Worm (Caenorhabditis elegans) whole organism, early embryonic: Measurements from ENCODE around the gene Y39A1C.1.

Source experiments
- B0310.2 ChIP-seq: sonication (generic microtip); optimal IDR thresholded peaks from 2 replicates; lab custom pipeline; 2016; ENCODE audit warnings: mild to moderate bottlenecking, missing genetic modification characterization, missing compliant biosample characterization
- F13C5.2 ChIP-seq: sonication (generic microtip); optimal IDR thresholded peaks from 2 replicates; lab custom pipeline; 2017; ENCODE audit warnings: mild to moderate bottlenecking, missing genetic modification characterization, inconsistent platforms, missing compliant biosample characterization
- aly-1 ChIP-seq: sonication (generic microtip); optimal IDR thresholded peaks from 2 replicates; lab custom pipeline; 2016; ENCODE audit warnings: missing genetic modification characterization, missing compliant biosample characterization
- ama-1 ChIP-seq: fragments of 150-350 bp; optimal IDR thresholded peaks from 2 replicates; lab custom pipeline; 2014
- ceh-13 ChIP-seq: fragments of 200-800 bp; sonication (Bioruptor generic); optimal IDR thresholded peaks from 2 replicates; lab custom pipeline; 2018; ENCODE audit warnings: mild to moderate bottlenecking, missing genetic modification characterization, missing compliant biosample characterization
- ceh-36 ChIP-seq: sonication (generic microtip); optimal IDR thresholded peaks from 2 replicates; lab custom pipeline; 2016; ENCODE audit warnings: missing genetic modification characterization, inconsistent platforms, missing compliant biosample characterization
- ets-7 ChIP-seq: sonication (generic microtip); optimal IDR thresholded peaks from 2 replicates; lab custom pipeline; 2016; ENCODE audit warnings: missing genotype, missing genetic modification characterization, missing compliant biosample characterization
- flt-1 ChIP-seq: fragments of 200-800 bp; sonication (Bioruptor generic); IDR thresholded peaks from 2 replicates; pipeline ENCODE4 v1.3.6; 2022; ENCODE audit warnings: missing genetic modification characterization, missing compliant biosample characterization
- hmbx-1 ChIP-seq: sonication (generic microtip); optimal IDR thresholded peaks from 2 replicates; lab custom pipeline; 2016; ENCODE audit warnings: mild to moderate bottlenecking, missing genetic modification characterization, missing compliant biosample characterization
- hmg-4 ChIP-seq: fragments of 200-800 bp; sonication (Bioruptor generic); optimal IDR thresholded peaks from 2 replicates; lab custom pipeline; 2018; ENCODE audit warnings: mild to moderate bottlenecking, missing genetic modification characterization, missing compliant biosample characterization
- hnd-1 ChIP-seq: sonication (generic microtip); optimal IDR thresholded peaks from 2 replicates; lab custom pipeline; 2016; ENCODE audit warnings: missing genetic modification characterization, missing compliant biosample characterization
- pes-1 ChIP-seq: fragments of 200-800 bp; sonication (Bioruptor generic); IDR thresholded peaks from 2 replicates; pipeline ENCODE4 v1.3.6; 2022; ENCODE audit warnings: missing genetic modification reagents, missing genetic modification characterization, missing compliant biosample characterization
- scrt-1 ChIP-seq: fragments of 200-800 bp; sonication (Bioruptor generic); IDR thresholded peaks from 2 replicates; pipeline ENCODE4 v1.3.6; 2022; ENCODE audit warnings: missing genetic modification characterization, missing compliant biosample characterization
- sea-1 ChIP-seq: fragments of 200-800 bp; sonication (Bioruptor generic); conservative IDR thresholded peaks from 2 replicates; pipeline ENCODE4 v1.3.6; 2022; ENCODE audit warnings: missing genetic modification characterization, missing compliant biosample characterization
- tbx-11 ChIP-seq: fragments of 200-800 bp; sonication (Bioruptor generic); IDR thresholded peaks from 2 replicates; pipeline ENCODE4 v1.3.6; 2022; ENCODE audit warnings: missing genetic modification characterization, missing compliant biosample characterization
- tbx-37 ChIP-seq: fragments of 200-800 bp; sonication (Bioruptor generic); conservative IDR thresholded peaks from 2 replicates; pipeline ENCODE4 v1.3.6; 2022; ENCODE audit warnings: missing genetic modification reagents, missing genetic modification characterization, missing compliant biosample characterization
- tra-4 ChIP-seq: sonication (generic microtip); optimal IDR thresholded peaks from 2 replicates; lab custom pipeline; 2017; ENCODE audit warnings: missing genetic modification characterization, missing compliant biosample characterization

Y39A1C.1 gene

DNA sequence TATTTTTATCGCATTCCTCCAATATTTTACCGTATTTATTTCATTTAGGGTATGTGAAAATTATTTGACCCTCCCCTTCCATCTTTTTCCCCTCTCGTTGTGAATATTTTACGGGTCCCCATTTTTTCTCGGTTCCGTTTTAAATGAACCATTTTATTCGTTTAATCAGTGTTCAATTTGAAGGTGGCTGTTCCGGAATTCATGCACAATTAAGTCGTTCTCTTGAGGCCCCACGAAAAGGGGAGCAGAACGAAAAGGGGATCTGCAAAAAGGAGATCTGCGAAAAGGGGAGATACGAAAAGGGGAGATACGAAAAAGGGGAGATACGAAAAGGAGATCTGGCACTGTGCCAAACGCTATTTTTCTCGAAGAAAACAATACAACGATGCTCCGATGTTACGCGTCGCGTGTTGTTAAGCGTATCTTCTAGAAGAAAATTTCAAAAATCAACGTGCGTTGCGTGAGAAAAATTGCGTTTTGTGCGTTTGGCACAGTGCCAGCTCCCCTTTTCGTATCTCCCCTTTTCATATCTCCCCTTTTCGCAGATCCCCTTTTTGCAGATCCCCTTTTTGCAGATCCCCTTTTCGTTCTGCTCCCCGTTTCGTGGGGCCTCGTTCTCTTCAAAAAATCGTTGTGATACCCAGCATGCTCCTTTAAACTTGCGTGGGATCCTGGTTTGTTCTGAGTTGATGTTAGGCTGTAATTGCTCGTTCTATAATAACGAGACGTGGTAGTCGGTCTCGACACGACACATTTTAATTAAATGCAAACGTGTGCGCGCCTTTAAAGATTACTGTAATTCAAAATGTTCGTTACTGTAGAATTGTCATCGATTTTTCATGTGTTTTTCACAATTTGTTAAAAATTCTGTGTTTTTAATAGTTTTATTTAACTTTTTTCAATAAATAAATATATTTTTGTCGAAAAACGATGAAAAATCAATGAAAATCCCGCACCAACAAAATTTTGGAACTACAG is 44.1 kb upstream of the Y39A1C.1 start:
- TF ChIP-seq B0310.2 (tag; lab: Kevin White, UChicago) (no peak), flt-1 (no peak), hmbx-1 (tag; lab: Kevin White, UChicago) (no peak), ets-7 (tag; lab: Kevin White, UChicago) (no peak), sea-1 (GFP tag; lab: Robert Waterston, UW) (peak; percentile 27; the same call in 1 of the 2 replicates), ceh-13 (GFP tag; lab: Kevin White, UChicago) (no peak), tbx-11 (GFP tag; lab: Robert Waterston, UW) (peak; percentile 38; the same call in 1 of the 2 replicates), aly-1 (tag; lab: Kevin White, UChicago) (no peak), hnd-1 (tag; lab: Kevin White, UChicago) (no peak), scrt-1 (GFP tag; lab: Robert Waterston, UW) (0 out of 2 replicates have a peak, but pooled peaks have one; percentile 48), tra-4 (tag; lab: Kevin White, UChicago) (no peak), ceh-36 (tag; lab: Kevin White, UChicago) (no peak), pes-1 (GFP tag; lab: Robert Waterston, UW) (peak; percentile 57), F13C5.2 (tag; lab: Kevin White, UChicago) (no peak), ama-1 (no peak), tbx-37 (GFP tag; lab: Robert Waterston, UW) (no peak), hmg-4 (GFP tag; lab: Kevin White, UChicago) (no peak)

DNA sequence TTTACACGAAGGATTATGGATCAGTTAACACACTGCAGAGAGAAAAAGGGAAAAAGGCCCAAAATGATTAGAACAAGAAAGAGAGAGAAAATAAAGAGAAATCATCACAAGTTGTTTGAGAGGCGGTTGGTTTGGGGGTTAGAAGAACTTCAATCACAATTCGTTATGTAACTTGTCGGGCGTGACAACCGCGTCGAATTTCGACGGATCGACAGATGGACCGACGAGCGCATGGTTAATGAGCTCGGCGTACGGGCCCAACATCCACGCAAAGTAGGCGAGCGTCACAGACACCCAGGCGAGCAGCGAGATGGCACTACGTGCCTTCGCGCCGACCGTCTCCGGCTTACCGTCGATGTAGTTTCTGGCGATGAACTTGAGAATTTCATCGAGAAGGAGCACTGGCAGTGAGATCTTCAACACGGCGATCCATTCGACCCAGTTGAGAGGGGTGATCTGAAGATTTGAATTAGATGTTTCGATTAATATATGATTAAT is 42.4 kb upstream of the Y39A1C.1 start:
- TF ChIP-seq tbx-11 (GFP tag; lab: Robert Waterston, UW): no peak
- TF ChIP-seq ets-7 (tag; lab: Kevin White, UChicago): no peak
- TF ChIP-seq hmg-4 (GFP tag; lab: Kevin White, UChicago): no peak
- TF ChIP-seq ceh-36 (tag; lab: Kevin White, UChicago): peak; percentile 1

DNA sequence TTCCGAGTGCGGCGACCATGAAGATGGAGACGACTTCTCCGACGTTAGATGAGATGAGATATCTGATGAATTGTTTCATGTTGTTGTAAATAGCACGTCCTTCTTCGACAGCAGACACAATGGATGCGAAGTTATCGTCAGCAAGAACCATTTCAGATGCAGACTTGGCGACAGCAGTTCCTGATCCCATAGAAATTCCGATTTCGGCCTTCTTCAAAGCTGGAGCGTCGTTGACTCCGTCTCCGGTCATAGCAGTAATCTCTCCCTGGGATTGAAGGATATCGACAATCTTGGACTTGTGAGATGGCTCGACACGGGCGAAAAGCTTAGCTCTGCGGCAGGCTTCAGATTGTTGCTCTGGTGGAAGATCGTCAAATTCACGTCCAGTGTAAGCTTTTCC is 41.4 kb upstream of the Y39A1C.1 start:
- TF ChIP-seq hmg-4 (GFP tag; lab: Kevin White, UChicago): no peak

DNA sequence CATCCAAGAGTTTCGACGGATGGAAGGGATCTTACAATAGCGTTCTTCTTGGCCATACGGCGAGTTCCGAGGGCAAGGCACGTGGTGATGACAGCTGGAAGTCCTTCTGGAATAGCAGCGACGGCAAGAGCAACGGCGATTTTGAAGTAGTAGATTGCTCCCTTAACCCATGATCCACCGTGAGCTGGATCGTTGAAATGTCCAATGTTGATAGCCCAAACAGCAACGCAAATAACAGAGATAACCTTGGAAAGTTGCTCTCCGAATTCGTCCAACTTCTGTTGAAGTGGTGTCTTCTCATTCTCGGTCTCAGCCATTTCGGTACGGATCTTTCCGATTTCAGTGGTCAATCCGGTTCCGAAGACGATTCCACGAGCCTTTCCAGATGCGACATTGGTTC is 40.0 kb upstream of the Y39A1C.1 start:
- TF ChIP-seq scrt-1 (GFP tag; lab: Robert Waterston, UW): no peak
- TF ChIP-seq ceh-36 (tag; lab: Kevin White, UChicago): no peak
- no peak for TF ChIP-seq aly-1 (tag; lab: Kevin White, UChicago)
- no peak for TF ChIP-seq hnd-1 (tag; lab: Kevin White, UChicago)
- no peak for TF ChIP-seq hmbx-1 (tag; lab: Kevin White, UChicago)
- no peak for TF ChIP-seq hmg-4 (GFP tag; lab: Kevin White, UChicago)
- no peak for TF ChIP-seq ceh-13 (GFP tag; lab: Kevin White, UChicago)
- no peak for TF ChIP-seq tbx-11 (GFP tag; lab: Robert Waterston, UW)
- no peak for TF ChIP-seq F13C5.2 (tag; lab: Kevin White, UChicago)
- TF ChIP-seq flt-1: no peak
- no peak for TF ChIP-seq B0310.2 (tag; lab: Kevin White, UChicago)
- no peak for TF ChIP-seq ama-1

DNA sequence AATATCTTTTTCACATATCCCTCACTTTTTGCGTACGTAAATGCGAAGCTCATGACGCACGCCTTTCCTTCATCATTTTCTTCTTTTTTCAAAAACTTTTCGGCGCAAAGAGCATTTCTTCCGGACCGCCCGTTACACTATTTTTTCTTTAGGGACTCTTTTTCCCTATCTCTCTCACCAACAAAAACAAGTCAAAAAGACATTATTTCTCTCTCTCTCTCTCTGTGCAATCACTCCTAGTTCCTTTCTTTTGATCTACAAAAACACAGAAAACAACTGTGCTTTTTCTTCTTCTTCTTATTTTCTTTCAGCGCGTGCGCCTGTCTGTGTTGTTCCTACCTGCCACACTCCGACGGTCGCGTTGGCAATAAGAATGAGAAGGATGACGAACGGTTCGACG is 39.2 kb upstream of the Y39A1C.1 start:
- no peak for TF ChIP-seq ets-7 (tag; lab: Kevin White, UChicago)
- TF ChIP-seq sea-1 (GFP tag; lab: Robert Waterston, UW): no peak
- no peak for TF ChIP-seq hmg-4 (GFP tag; lab: Kevin White, UChicago)
- TF ChIP-seq B0310.2 (tag; lab: Kevin White, UChicago): no peak
- TF ChIP-seq tbx-11 (GFP tag; lab: Robert Waterston, UW): no peak
- TF ChIP-seq ceh-36 (tag; lab: Kevin White, UChicago): no peak
- TF ChIP-seq pes-1 (GFP tag; lab: Robert Waterston, UW): no peak
- TF ChIP-seq ama-1: no peak
- TF ChIP-seq scrt-1 (GFP tag; lab: Robert Waterston, UW): no peak

DNA sequence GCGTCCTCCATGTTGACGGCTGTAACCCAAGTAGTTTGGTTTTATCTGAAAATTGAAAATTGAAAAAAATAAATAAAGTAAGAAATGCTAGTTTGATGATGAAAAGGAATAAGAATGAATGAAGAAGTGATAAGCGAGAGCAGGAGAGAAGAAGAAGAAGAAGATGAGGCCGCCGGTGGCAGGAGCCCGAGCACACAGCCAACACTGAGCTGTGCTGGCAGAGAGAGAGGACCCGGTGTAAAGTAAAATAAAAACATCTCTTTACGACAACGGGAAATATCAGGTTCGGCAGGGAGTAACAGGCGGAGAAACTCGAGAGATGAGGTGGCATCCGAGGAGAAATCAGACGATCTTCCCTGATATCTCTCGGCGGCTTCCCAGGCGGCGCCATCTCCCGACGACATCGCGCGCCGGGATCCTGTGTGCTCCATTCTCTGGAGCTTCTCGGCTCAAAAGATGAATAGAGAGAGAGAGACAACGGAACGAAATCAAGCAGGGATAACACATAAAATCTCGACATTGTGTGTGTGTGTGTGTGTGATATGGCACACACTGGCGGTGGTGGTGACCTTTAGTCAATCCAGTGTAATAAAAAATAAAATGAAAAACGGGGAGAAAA is 38.3 kb upstream of the Y39A1C.1 start, which contains the start of gene sca-1:
sca-1 (minus strand) TSS at position 51 of the 619 bp plus-strand sequence.
- TF ChIP-seq hmg-4 (GFP tag; lab: Kevin White, UChicago): no peak

DNA sequence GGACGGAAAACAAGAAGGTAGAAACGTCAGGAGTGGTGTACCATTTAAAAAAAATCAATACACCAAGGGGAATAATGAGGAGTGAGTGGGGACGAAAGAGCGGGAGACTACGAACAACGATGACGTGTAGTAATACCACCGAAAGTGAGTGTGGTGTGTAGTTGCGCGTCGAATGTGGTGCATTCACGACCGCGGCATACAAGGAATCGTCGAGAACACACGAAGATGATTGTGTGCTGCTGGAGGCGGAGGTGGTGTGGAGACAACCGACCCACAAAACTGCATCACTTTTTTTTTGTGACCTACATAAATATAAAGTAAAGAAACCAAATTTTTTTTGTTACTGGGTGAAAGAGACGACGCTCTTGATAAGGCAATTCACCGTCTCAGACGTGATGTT is 36.9 kb upstream of the Y39A1C.1 start:
- no peak for TF ChIP-seq aly-1 (tag; lab: Kevin White, UChicago)
- TF ChIP-seq ama-1: no peak
- TF ChIP-seq hmg-4 (GFP tag; lab: Kevin White, UChicago): peak; percentile 59

DNA sequence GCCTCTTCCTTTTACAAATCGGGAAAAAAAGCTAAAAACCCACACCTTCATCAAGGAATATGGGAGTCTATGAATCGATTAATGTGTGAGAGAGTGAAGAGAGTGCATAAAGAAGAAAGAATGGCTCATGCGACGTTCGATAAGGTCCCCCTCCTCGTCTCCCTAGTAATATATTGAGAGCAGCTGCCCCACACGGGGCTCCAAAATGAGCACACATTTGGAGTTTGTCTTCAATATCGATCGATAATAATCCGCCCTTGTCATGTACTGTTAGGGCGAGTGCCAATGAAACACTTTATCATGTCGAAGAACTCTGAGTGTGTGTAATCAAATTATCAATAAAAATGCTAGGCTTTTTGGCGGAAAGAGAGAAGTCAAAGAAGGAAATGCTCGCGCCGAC is 36.0 kb upstream of the Y39A1C.1 start:
- no peak for TF ChIP-seq ceh-13 (GFP tag; lab: Kevin White, UChicago)
